Comparison of ENCODE assay signal across 4 worm cellular contexts in the genomic region with DNA sequence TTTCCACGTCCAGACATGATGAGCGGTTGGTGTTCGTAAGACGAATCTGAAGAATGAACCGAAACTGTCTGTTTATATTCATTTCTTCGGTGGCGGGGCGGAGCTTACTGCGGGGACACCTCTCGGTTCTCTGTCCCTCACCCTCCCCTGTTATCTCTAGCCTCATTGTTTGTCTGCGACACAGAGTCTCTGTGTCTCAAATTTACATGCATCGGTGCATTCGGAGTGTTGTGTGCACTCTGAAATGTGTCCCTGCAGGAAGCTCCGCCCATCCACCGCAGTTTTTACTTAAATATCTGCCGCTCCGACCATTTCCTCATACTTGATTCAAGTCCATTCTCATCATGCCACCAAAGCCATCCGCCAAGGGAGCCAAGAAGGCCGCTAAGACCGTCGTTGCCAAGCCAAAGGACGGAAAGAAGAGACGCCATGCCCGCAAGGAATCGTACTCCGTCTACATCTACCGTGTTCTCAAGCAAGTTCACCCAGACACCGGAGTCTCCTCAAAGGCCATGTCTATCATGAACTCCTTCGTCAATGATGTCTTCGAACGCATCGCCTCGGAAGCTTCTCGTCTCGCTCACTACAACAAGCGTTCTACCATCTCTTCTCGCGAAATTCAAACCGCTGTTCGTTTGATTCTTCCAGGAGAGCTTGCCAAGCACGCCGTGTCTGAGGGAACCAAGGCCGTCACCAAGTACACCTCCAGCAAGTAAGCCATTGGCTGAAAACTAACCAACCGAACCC.
A peak's percentile ranks its signal among the peaks of the same experiment; 100 is the strongest.
TF ChIP-seq lines count a peak whose summit lies in the region.

Gene his-61, minus strand, starts transcription at position 17 of the 747 bp plus-strand sequence.
Gene his-62, plus strand, starts transcription at position 345 of the 747 bp plus-strand sequence.

TF ChIP-seq in whole organism, L2 larva, 48 proteins besides CTCF, POLR2A, EP300 and RAD21 (continued from another document):
- TF ChIP-seq mab-5 (tag; optimal IDR thresholded peaks at IDR 0.05; lab: Kevin White, UChicago) (peak; percentile 71), gmeb-1 (tag; optimal IDR thresholded peaks at IDR 0.05; lab: Kevin White, UChicago) (no peak), zag-1 (tag; optimal IDR thresholded peaks at IDR 0.05; lab: Kevin White, UChicago) (peak; percentile 61), peb-1 (tag; optimal IDR thresholded peaks at IDR 0.05; lab: Kevin White, UChicago) (no peak), ZK546.5 (tag; optimal IDR thresholded peaks at IDR 0.05; lab: Kevin White, UChicago) (no peak), fos-1 (tag; optimal IDR thresholded peaks at IDR 0.05; lab: Kevin White, UChicago) (peak; percentile 52), F13H6.1 (tag; optimal IDR thresholded peaks at IDR 0.05; lab: Kevin White, UChicago) (peak; percentile 73), ceh-82 (tag; optimal IDR thresholded peaks at IDR 0.05; lab: Kevin White, UChicago) (no peak), unc-62 (GFP tag; optimal IDR thresholded peaks at IDR 0.05; lab: Kevin White, UChicago) (no peak), mbf-1 (tag; optimal IDR thresholded peaks at IDR 0.05; lab: Kevin White, UChicago) (no peak), nhr-237 (tag; optimal IDR thresholded peaks at IDR 0.05; lab: Kevin White, UChicago) (no peak), nhr-23 (tag; optimal IDR thresholded peaks at IDR 0.05; lab: Kevin White, UChicago) (no peak), snpc-4 (tag; optimal IDR thresholded peaks at IDR 0.05; lab: Kevin White, UChicago) (no peak), lin-11 (tag; optimal IDR thresholded peaks at IDR 0.05; lab: Kevin White, UChicago) (no peak), alr-1 (tag; optimal IDR thresholded peaks at IDR 0.05; lab: Kevin White, UChicago) (no peak), ceh-16 (tag; optimal IDR thresholded peaks at IDR 0.05; lab: Kevin White, UChicago) (peak; percentile 51), unc-55 (GFP tag; optimal IDR thresholded peaks at IDR 0.05; lab: Kevin White, UChicago) (peak; percentile 49), blmp-1 (tag; optimal IDR thresholded peaks at IDR 0.05; lab: Kevin White, UChicago; ENCODE audit: insufficient read depth) (no peak), elt-1 (tag; optimal IDR thresholded peaks at IDR 0.05; lab: Kevin White, UChicago) (no peak), sma-9 (GFP tag; optimal IDR thresholded peaks at IDR 0.05; lab: Kevin White, UChicago) (peak; percentile 89), sma-9 (tag; optimal IDR thresholded peaks at IDR 0.05; lab: Kevin White, UChicago) (no peak), R02D3.7 (tag; optimal IDR thresholded peaks at IDR 0.05; lab: Kevin White, UChicago) (no peak), sma-3 (GFP tag; optimal IDR thresholded peaks at IDR 0.05; lab: Kevin White, UChicago) (peak; percentile 52), lsy-2 (tag; optimal IDR thresholded peaks at IDR 0.05; lab: Kevin White, UChicago) (peak; percentile 2 to 65), Y55F3AM.14 (GFP tag; optimal IDR thresholded peaks at IDR 0.05; lab: Kevin White, UChicago) (no peak), nhr-21 (tag; optimal IDR thresholded peaks at IDR 0.05; lab: Kevin White, UChicago) (no peak), elt-3 (tag; optimal IDR thresholded peaks at IDR 0.05; lab: Kevin White, UChicago) (no peak)

TF ChIP-seq in whole organism, L4 larva, 104 proteins besides CTCF, POLR2A, EP300 and RAD21 (continued from another document and continues in another):
- TF ChIP-seq mep-1 (tag; optimal IDR thresholded peaks at IDR 0.05; lab: Kevin White, UChicago) = peak; percentile 90
- TF ChIP-seq snpc-4 (tag; optimal IDR thresholded peaks at IDR 0.05; lab: Kevin White, UChicago) = no peak
- TF ChIP-seq zip-2 (tag; optimal IDR thresholded peaks at IDR 0.05; lab: Kevin White, UChicago) = no peak
- TF ChIP-seq nhr-48 (tag; optimal IDR thresholded peaks at IDR 0.05; lab: Kevin White, UChicago) = peak; percentile 97
- peak in 1 of 2 experiments; percentile 17 for TF ChIP-seq daf-16 (GFP tag; optimal IDR thresholded peaks at IDR 0.05; lab: Kevin White, UChicago)
- peak; percentile 87 for TF ChIP-seq daf-16 (tag; optimal IDR thresholded peaks at IDR 0.05; lab: Kevin White, UChicago)
- no peak for TF ChIP-seq Y48G9A.11 (GFP tag; IDR thresholded peaks at IDR 0.05; lab: Robert Waterston, UW)
- no peak for TF ChIP-seq Y75B8A.6 (GFP tag; IDR thresholded peaks at IDR 0.05; lab: Robert Waterston, UW)
- TF ChIP-seq pqm-1 (tag; optimal IDR thresholded peaks at IDR 0.05; lab: Kevin White, UChicago) = peak; percentile 30
- TF ChIP-seq ceh-62 (tag; optimal IDR thresholded peaks at IDR 0.05; lab: Kevin White, UChicago) = no peak
- TF ChIP-seq zag-1 (tag; optimal IDR thresholded peaks at IDR 0.05; lab: Kevin White, UChicago) = no peak
- no peak for TF ChIP-seq attf-4 (tag; optimal IDR thresholded peaks at IDR 0.05; lab: Kevin White, UChicago)
- 0 out of 2 replicates have a peak, but pooled peaks have one; percentile 46 for TF ChIP-seq saeg-2 (GFP tag; IDR thresholded peaks at IDR 0.05; lab: Robert Waterston, UW)
- TF ChIP-seq sdz-12 (GFP tag; optimal IDR thresholded peaks at IDR 0.05; lab: Kevin White, UChicago) = no peak
- no peak for TF ChIP-seq daf-8 (GFP tag; IDR thresholded peaks at IDR 0.05; lab: Robert Waterston, UW)
- no peak for TF ChIP-seq nhr-11 (tag; optimal IDR thresholded peaks at IDR 0.05; lab: Kevin White, UChicago)
- peak; percentile 68; the same call in 1 of the 2 replicates for TF ChIP-seq dmd-8 (GFP tag; IDR thresholded peaks at IDR 0.05; lab: Robert Waterston, UW)
- TF ChIP-seq zfp-3 (GFP tag; conservative IDR thresholded peaks at IDR 0.05; lab: Robert Waterston, UW) = no peak
- no peak; the same call in 1 of the 2 replicates for TF ChIP-seq F44E2.7 (GFP tag; IDR thresholded peaks at IDR 0.05; lab: Robert Waterston, UW)
- no peak for TF ChIP-seq ceh-28 (tag; optimal IDR thresholded peaks at IDR 0.05; lab: Kevin White, UChicago)
- no peak for TF ChIP-seq spr-3 (GFP tag; optimal IDR thresholded peaks at IDR 0.05; lab: Kevin White, UChicago)
- TF ChIP-seq zfp-2 (tag; optimal IDR thresholded peaks at IDR 0.05; lab: Kevin White, UChicago) = no peak
- peak; percentile 66; the same call in 1 of the 2 replicates for TF ChIP-seq pha-4 (GFP tag; IDR thresholded peaks at IDR 0.05; lab: Robert Waterston, UW)
- no peak for TF ChIP-seq pha-4 (tag; optimal IDR thresholded peaks at IDR 0.05; lab: Kevin White, UChicago)
- TF ChIP-seq hif-1 (tag; optimal IDR thresholded peaks at IDR 0.05; lab: Kevin White, UChicago) = peak in 1 of 2 experiments; percentile 22
- peak; percentile 72 for TF ChIP-seq F10B5.3 (tag; optimal IDR thresholded peaks at IDR 0.05; lab: Kevin White, UChicago)
- peak; percentile 45; the same call in 1 of the 2 replicates for TF ChIP-seq lin-1 (GFP tag; IDR thresholded peaks at IDR 0.05; lab: Robert Waterston, UW)
- TF ChIP-seq ZK546.5 (tag; optimal IDR thresholded peaks at IDR 0.05; lab: Kevin White, UChicago) = no peak
- TF ChIP-seq T26A8.4 (GFP tag; IDR thresholded peaks at IDR 0.05; lab: Robert Waterston, UW) = peak; percentile 70
- TF ChIP-seq ceh-44 (GFP tag; IDR thresholded peaks at IDR 0.05; lab: Robert Waterston, UW) = no peak
- peak; percentile 27; the same call in 1 of the 2 replicates for TF ChIP-seq set-16 (GFP tag; IDR thresholded peaks at IDR 0.05; lab: Robert Waterston, UW)
- no peak for TF ChIP-seq daf-12 (tag; optimal IDR thresholded peaks at IDR 0.05; lab: Kevin White, UChicago)

TF ChIP-seq in whole organism, late embryonic, 69 proteins besides CTCF, POLR2A, EP300 and RAD21 (continued from another document):
- TF ChIP-seq ama-1 (optimal IDR thresholded peaks at IDR 0.05; lab: Kevin White, UChicago) (no peak), rnt-1 (tag; optimal IDR thresholded peaks at IDR 0.05; lab: Kevin White, UChicago) (peak; percentile 65), ceh-30 (tag; optimal IDR thresholded peaks at IDR 0.05; lab: Kevin White, UChicago) (no peak), K02D7.2 (tag; optimal IDR thresholded peaks at IDR 0.05; lab: Kevin White, UChicago) (no peak), ceh-45 (GFP tag; IDR thresholded peaks at IDR 0.05; lab: Robert Waterston, UW) (peak; percentile 66; the same call in 1 of the 2 replicates), C38D4.7 (GFP tag; optimal IDR thresholded peaks at IDR 0.05; lab: Kevin White, UChicago) (no peak), ceh-18 (tag; optimal IDR thresholded peaks at IDR 0.05; lab: Kevin White, UChicago) (peak; percentile 43), ref-2 (tag; optimal IDR thresholded peaks at IDR 0.05; lab: Kevin White, UChicago) (peak; percentile 67), tbx-2 (tag; optimal IDR thresholded peaks at IDR 0.05; lab: Kevin White, UChicago) (peak; percentile 88), ceh-14 (tag; optimal IDR thresholded peaks at IDR 0.05; lab: Kevin White, UChicago) (peak; percentile 38), hlh-13 (GFP tag; optimal IDR thresholded peaks at IDR 0.05; lab: Kevin White, UChicago) (no peak), pha-2 (tag; optimal IDR thresholded peaks at IDR 0.05; lab: Kevin White, UChicago) (no peak), unc-42 (tag; optimal IDR thresholded peaks at IDR 0.05; lab: Kevin White, UChicago) (peak; percentile 43), pax-1 (tag; optimal IDR thresholded peaks at IDR 0.05; lab: Kevin White, UChicago) (peak; percentile 89), nfya-1 (tag; optimal IDR thresholded peaks at IDR 0.05; lab: Kevin White, UChicago) (peak; percentile 81), ahr-1 (tag; optimal IDR thresholded peaks at IDR 0.05; lab: Kevin White, UChicago) (peak; percentile 38), unc-3 (GFP tag; conservative IDR thresholded peaks at IDR 0.05; lab: Robert Waterston, UW) (no peak), unc-3 (tag; optimal IDR thresholded peaks at IDR 0.05; lab: Kevin White, UChicago) (no peak), pqm-1 (tag; optimal IDR thresholded peaks at IDR 0.05; lab: Kevin White, UChicago) (no peak), unc-55 (GFP tag; optimal IDR thresholded peaks at IDR 0.05; lab: Kevin White, UChicago) (peak; percentile 80), ceh-2 (tag; optimal IDR thresholded peaks at IDR 0.05; lab: Kevin White, UChicago) (peak; percentile 60), mec-3 (tag; optimal IDR thresholded peaks at IDR 0.05; lab: Kevin White, UChicago; ENCODE audit: borderline replicate concordance) (no peak), syd-9 (tag; optimal IDR thresholded peaks at IDR 0.05; lab: Kevin White, UChicago) (peak; percentile 2), fkh-10 (GFP tag; optimal IDR thresholded peaks at IDR 0.05; lab: Kevin White, UChicago) (no peak)

TF ChIP-seq in whole organism, mixed stage, embryonic, 35 proteins besides CTCF, POLR2A, EP300 and RAD21 (continued from another document):
- TF ChIP-seq ceh-39 (tag; optimal IDR thresholded peaks at IDR 0.05; lab: Kevin White, UChicago) (peak; percentile 76), zip-8 (tag; optimal IDR thresholded peaks at IDR 0.05; lab: Kevin White, UChicago) (no peak), sptf-1 (tag; optimal IDR thresholded peaks at IDR 0.05; lab: Kevin White, UChicago) (peak; percentile 75), M03D4.4 (tag; optimal IDR thresholded peaks at IDR 0.05; lab: Kevin White, UChicago) (peak; percentile 86), hlh-1 (tag; optimal IDR thresholded peaks at IDR 0.05; lab: Kevin White, UChicago) (peak; percentile 14), ceh-83 (GFP tag; optimal IDR thresholded peaks at IDR 0.05; lab: Kevin White, UChicago) (no peak)
